Fruit fly (Drosophila melanogaster): ENCODE data around the gene Adck5.
"Not testable (repeated sequence)": the region's sequence is repeated elsewhere in the genome, so short reads cannot be mapped to it uniquely, and the experiment has no call there.

dm6 chr3L:11132055-11132454, 37.6 kb upstream of the Adck5 start, which contains the start of gene CG32074:
- not testable (repeated sequence) for TF ChIP-seq CG12768 (GFP tag; optimal IDR thresholded peaks at IDR 0.05); cnc (optimal IDR thresholded peaks at IDR 0.05); CG7101 (tag; optimal IDR thresholded peaks at IDR 0.05); CG5204 (GFP tag; optimal IDR thresholded peaks at IDR 0.05); tj (GFP tag; optimal IDR thresholded peaks at IDR 0.05); Clk (GFP tag; optimal IDR thresholded peaks at IDR 0.05); Mnt (GFP tag; optimal IDR thresholded peaks at IDR 0.05); CG33017 (tag; optimal IDR thresholded peaks at IDR 0.05); CG14711 (tag; optimal IDR thresholded peaks at IDR 0.05); kay (GFP tag; ENCODE audit: borderline replicate concordance)
